Worm (Caenorhabditis elegans): Measurements from ENCODE around the gene C30B5.17.

C30B5.17 gene

ce11 chrII:6178743-6179129, 24.1 kb downstream of the C30B5.17 start:
- no peak for TF ChIP-seq F26F4.8 (GFP tag; conservative IDR thresholded peaks at IDR 0.05)
- no peak for TF ChIP-seq daf-16 (GFP tag; optimal IDR thresholded peaks at IDR 0.05)
- TF ChIP-seq daf-16 (tag; optimal IDR thresholded peaks at IDR 0.05), result peak; percentile 10
- peak; percentile 84 for TF ChIP-seq aha-1 (tag)

- TF ChIP-seq nhr-77 (tag; optimal IDR thresholded peaks at IDR 0.05) (peak; percentile 30), pqm-1 (tag; optimal IDR thresholded peaks at IDR 0.05) (peak; percentile 82), daf-19 (GFP tag; conservative IDR thresholded peaks at IDR 0.05) (no peak), D1046.2 (GFP tag; IDR thresholded peaks at IDR 0.05) (no peak), hlh-11 (tag; optimal IDR thresholded peaks at IDR 0.05) (peak; percentile 34), dmd-6 (GFP tag; IDR thresholded peaks at IDR 0.05) (peak; percentile 63), unc-62 (GFP tag; optimal IDR thresholded peaks at IDR 0.05 in 1 of 2) (peak in 1 of 2 experiments; percentile 51), unc-62 (tag; optimal IDR thresholded peaks at IDR 0.05) (no peak), aha-1 (tag) (no peak), dve-1 (tag; optimal IDR thresholded peaks at IDR 0.05; ENCODE audit: insufficient read depth) (peak; percentile 14), daf-16 (GFP tag; optimal IDR thresholded peaks at IDR 0.05) (no peak), daf-16 (tag; optimal IDR thresholded peaks at IDR 0.05) (peak; percentile 21), mdl-1 (tag; optimal IDR thresholded peaks at IDR 0.05) (peak in 1 of 2 experiments; percentile 10), nhr-28 (tag; optimal IDR thresholded peaks at IDR 0.05) (peak; percentile 45)
These were observed 24.7 kb downstream of the C30B5.17 start for ce11 chrII:6177975-6178742.

ce11 chrII:6176154-6176897, 26.5 kb downstream of the C30B5.17 start:
- no peak for TF ChIP-seq Y48G9A.11 (GFP tag; IDR thresholded peaks at IDR 0.05)
- TF ChIP-seq nhr-237 (tag; optimal IDR thresholded peaks at IDR 0.05), result no peak
- no peak for TF ChIP-seq tag-97 (GFP tag; IDR thresholded peaks at IDR 0.05)
- TF ChIP-seq spr-3 (GFP tag; optimal IDR thresholded peaks at IDR 0.05), result no peak
- no peak for TF ChIP-seq madf-9 (GFP tag; conservative IDR thresholded peaks at IDR 0.05)
- no peak for TF ChIP-seq nhr-111 (GFP tag; optimal IDR thresholded peaks at IDR 0.05)
- no peak for TF ChIP-seq lin-1 (GFP tag; IDR thresholded peaks at IDR 0.05)
- no peak for TF ChIP-seq ceh-44 (GFP tag; IDR thresholded peaks at IDR 0.05)
- no peak for TF ChIP-seq lsy-2 (tag; optimal IDR thresholded peaks at IDR 0.05)
- TF ChIP-seq ztf-7 (tag; optimal IDR thresholded peaks at IDR 0.05), result no peak
- peak in 1 of 2 experiments; percentile 56 for TF ChIP-seq daf-16 (GFP tag; optimal IDR thresholded peaks at IDR 0.05)
- no peak for TF ChIP-seq daf-16 (tag; optimal IDR thresholded peaks at IDR 0.05)
- TF ChIP-seq unc-130 (GFP tag; optimal IDR thresholded peaks at IDR 0.05), result no peak
- no peak for TF ChIP-seq jun-1 (tag; optimal IDR thresholded peaks at IDR 0.05)
- no peak for TF ChIP-seq ceh-28 (tag; optimal IDR thresholded peaks at IDR 0.05)
- no peak for TF ChIP-seq snpc-4 (tag; optimal IDR thresholded peaks at IDR 0.05)
- TF ChIP-seq lin-38 (GFP tag; IDR thresholded peaks at IDR 0.05), result no peak
- TF ChIP-seq ceh-62 (tag; optimal IDR thresholded peaks at IDR 0.05), result no peak
- TF ChIP-seq Y75B8A.6 (GFP tag; IDR thresholded peaks at IDR 0.05), result no peak
- TF ChIP-seq hmg-1.1 (GFP tag; IDR thresholded peaks at IDR 0.05), result no peak
- TF ChIP-seq ZK546.5 (tag; optimal IDR thresholded peaks at IDR 0.05), result no peak
- TF ChIP-seq zag-1 (tag; optimal IDR thresholded peaks at IDR 0.05), result no peak
- TF ChIP-seq F37D6.2 (tag; optimal IDR thresholded peaks at IDR 0.05), result no peak
- TF ChIP-seq unc-62 (GFP tag; optimal IDR thresholded peaks at IDR 0.05 in 1 of 2), result peak in 1 of 2 experiments; percentile 68
- no peak for TF ChIP-seq unc-62 (tag; optimal IDR thresholded peaks at IDR 0.05)
- TF ChIP-seq ces-1 (GFP tag; optimal IDR thresholded peaks at IDR 0.05), result no peak
- TF ChIP-seq set-16 (GFP tag; IDR thresholded peaks at IDR 0.05), result no peak
- no peak for TF ChIP-seq gei-8 (GFP tag; optimal IDR thresholded peaks at IDR 0.05)
- no peak for TF ChIP-seq lir-3 (tag; optimal IDR thresholded peaks at IDR 0.05)
- TF ChIP-seq nhr-102 (tag; optimal IDR thresholded peaks at IDR 0.05), result no peak
- no peak for TF ChIP-seq duxl-1 (tag; optimal IDR thresholded peaks at IDR 0.05; ENCODE audit: poor library complexity)
- TF ChIP-seq rbr-2 (tag; optimal IDR thresholded peaks at IDR 0.05), result no peak
- no peak for TF ChIP-seq F26F4.8 (GFP tag; conservative IDR thresholded peaks at IDR 0.05)
- TF ChIP-seq aly-2 (tag; optimal IDR thresholded peaks at IDR 0.05), result no peak
- no peak for TF ChIP-seq F49E8.2 (tag; optimal IDR thresholded peaks at IDR 0.05; ENCODE audit: borderline replicate concordance)
- TF ChIP-seq fkh-10 (GFP tag; optimal IDR thresholded peaks at IDR 0.05), result no peak
